Fruit fly (Drosophila melanogaster) whole organism, larva: ENCODE data around the gene CG9393.

Experiments used
- noc ChIP-seq: fragments of 200-800 bp; sonication (Bioruptor generic); optimal IDR thresholded peaks from 3 replicates; lab custom pipeline; 2019; ENCODE audit warnings: missing biosample characterization, mild to moderate bottlenecking, missing genetic modification characterization, moderate library complexity

CG9393 gene

dm6 chr3R:9565895-9566294 is 2.4 kb upstream of the CG9393 start, which contains the start of gene CG16789:
Gene CG16789, plus strand, starts transcription at chr3R:9566195.
- no peak for TF ChIP-seq noc (tag; lab: Kevin White, UChicago)

dm6 chr3R:9561121-9561520 is 2.4 kb downstream of the CG9393 start:
- TF ChIP-seq noc (tag; lab: Kevin White, UChicago) = no peak

dm6 chr3R:9559413-9560014 is 4.0 kb downstream of the CG9393 start, which contains the start of the genes AP-1mu and MBD-like:
Gene AP-1mu, minus strand, starts transcription at chr3R:9559525.
Gene MBD-like, plus strand, starts transcription at chr3R:9559760.
- peak; percentile 61 for TF ChIP-seq noc (tag; lab: Kevin White, UChicago)

- TF ChIP-seq noc (tag; lab: Kevin White, UChicago) = peak; percentile 50
Measured at dm6 chr3R:9555334-9555974, 8.0 kb downstream of the CG9393 start, which contains the start of the genes CG9386 and BckdhA. Gene CG9386, minus strand, starts transcription at chr3R:9555408. Gene BckdhA, plus strand, starts transcription at chr3R:9555785.

- peak; percentile 61 for TF ChIP-seq noc (tag; lab: Kevin White, UChicago)
Measured at dm6 chr3R:9551659-9552435, 11.6 kb downstream of the CG9393 start, which contains the start of the genes mura and RnpS1. Gene mura, minus strand, starts transcription at chr3R:9551806. Gene RnpS1, plus strand, starts transcription at chr3R:9552034.

dm6 chr3R:9551013-9551658 is 12.3 kb downstream of the CG9393 start:
- TF ChIP-seq noc (tag; lab: Kevin White, UChicago) = no peak

dm6 chr3R:9550265-9551012 is 13.0 kb downstream of the CG9393 start:
- TF ChIP-seq noc (tag; lab: Kevin White, UChicago) = no peak

- no peak for TF ChIP-seq noc (tag; lab: Kevin White, UChicago)
Measured at dm6 chr3R:9548769-9549168, 14.7 kb downstream of the CG9393 start.

- no peak for TF ChIP-seq noc (tag; lab: Kevin White, UChicago)
Measured at dm6 chr3R:9546808-9547381, 16.6 kb downstream of the CG9393 start.

dm6 chr3R:9543495-9544180 is 19.8 kb downstream of the CG9393 start:
- TF ChIP-seq noc (tag; lab: Kevin White, UChicago) = no peak

- TF ChIP-seq noc (tag; lab: Kevin White, UChicago) = no peak
Measured at dm6 chr3R:9534595-9535217, 28.8 kb downstream of the CG9393 start.

dm6 chr3R:9534125-9534496 is 29.4 kb downstream of the CG9393 start:
- peak; percentile 79 for TF ChIP-seq noc (tag; lab: Kevin White, UChicago)
